Worm (Caenorhabditis elegans) whole organism, early embryonic: ENCODE data around the gene qns-1.

Source experiments
- B0310.2 ChIP-seq: sonication (generic microtip); optimal IDR thresholded peaks from 2 replicates; lab custom pipeline; 2016; ENCODE audit warnings: mild to moderate bottlenecking, missing genetic modification characterization, missing compliant biosample characterization
- aly-1 ChIP-seq: sonication (generic microtip); optimal IDR thresholded peaks from 2 replicates; lab custom pipeline; 2016; ENCODE audit warnings: missing genetic modification characterization, missing compliant biosample characterization
- ama-1 ChIP-seq: fragments of 150-350 bp; optimal IDR thresholded peaks from 2 replicates; lab custom pipeline; 2014
- ceh-13 ChIP-seq: fragments of 200-800 bp; sonication (Bioruptor generic); optimal IDR thresholded peaks from 2 replicates; lab custom pipeline; 2018; ENCODE audit warnings: mild to moderate bottlenecking, missing genetic modification characterization, missing compliant biosample characterization
- ceh-36 ChIP-seq: sonication (generic microtip); optimal IDR thresholded peaks from 2 replicates; lab custom pipeline; 2016; ENCODE audit warnings: missing genetic modification characterization, inconsistent platforms, missing compliant biosample characterization
- ets-7 ChIP-seq: sonication (generic microtip); optimal IDR thresholded peaks from 2 replicates; lab custom pipeline; 2016; ENCODE audit warnings: missing genotype, missing genetic modification characterization, missing compliant biosample characterization
- flt-1 ChIP-seq: fragments of 200-800 bp; sonication (Bioruptor generic); IDR thresholded peaks from 2 replicates; pipeline ENCODE4 v1.3.6; 2022; ENCODE audit warnings: missing genetic modification characterization, missing compliant biosample characterization
- hmg-4 ChIP-seq: fragments of 200-800 bp; sonication (Bioruptor generic); optimal IDR thresholded peaks from 2 replicates; lab custom pipeline; 2018; ENCODE audit warnings: mild to moderate bottlenecking, missing genetic modification characterization, missing compliant biosample characterization
- hnd-1 ChIP-seq: sonication (generic microtip); optimal IDR thresholded peaks from 2 replicates; lab custom pipeline; 2016; ENCODE audit warnings: missing genetic modification characterization, missing compliant biosample characterization
- scrt-1 ChIP-seq: fragments of 200-800 bp; sonication (Bioruptor generic); IDR thresholded peaks from 2 replicates; pipeline ENCODE4 v1.3.6; 2022; ENCODE audit warnings: missing genetic modification characterization, missing compliant biosample characterization
- sea-1 ChIP-seq: fragments of 200-800 bp; sonication (Bioruptor generic); conservative IDR thresholded peaks from 2 replicates; pipeline ENCODE4 v1.3.6; 2022; ENCODE audit warnings: missing genetic modification characterization, missing compliant biosample characterization
- tbx-37 ChIP-seq: fragments of 200-800 bp; sonication (Bioruptor generic); conservative IDR thresholded peaks from 2 replicates; pipeline ENCODE4 v1.3.6; 2022; ENCODE audit warnings: missing genetic modification reagents, missing genetic modification characterization, missing compliant biosample characterization
- tra-4 ChIP-seq: sonication (generic microtip); optimal IDR thresholded peaks from 2 replicates; lab custom pipeline; 2017; ENCODE audit warnings: missing genetic modification characterization, missing compliant biosample characterization

- TF ChIP-seq flt-1: no peak
- no peak for TF ChIP-seq scrt-1
- TF ChIP-seq ceh-36: no peak
- TF ChIP-seq ama-1 (lab: Kevin White, UChicago): no peak
- TF ChIP-seq sea-1 (GFP tag; lab: Robert Waterston, UW): no peak
- TF ChIP-seq tbx-37 (GFP tag; lab: Robert Waterston, UW): no peak
- no peak for TF ChIP-seq ceh-13
- no peak for TF ChIP-seq ets-7 (tag; lab: Kevin White, UChicago)
- no peak for TF ChIP-seq B0310.2
- no peak for TF ChIP-seq hnd-1
- TF ChIP-seq aly-1: no peak
- no peak for TF ChIP-seq hmg-4 (GFP tag; lab: Kevin White, UChicago)
- TF ChIP-seq tra-4 (tag; lab: Kevin White, UChicago): no peak
Measured at ce11 chrIV:10242458-10243123, 23.5 kb upstream of the qns-1 start.
